Fruit fly (Drosophila melanogaster) S2 (cell line): Measurements from ENCODE around the gene Miro.

Experiments used
- CG8478 ChIP-seq: fragments of >200 bp; optimal IDR thresholded peaks from 2 replicates; lab custom pipeline; 2018
- CTCF ChIP-seq, 2 experiments: fragments of >200 bp; optimal IDR thresholded peaks; 2 replicates each; lab custom pipeline; 2018

DNA sequence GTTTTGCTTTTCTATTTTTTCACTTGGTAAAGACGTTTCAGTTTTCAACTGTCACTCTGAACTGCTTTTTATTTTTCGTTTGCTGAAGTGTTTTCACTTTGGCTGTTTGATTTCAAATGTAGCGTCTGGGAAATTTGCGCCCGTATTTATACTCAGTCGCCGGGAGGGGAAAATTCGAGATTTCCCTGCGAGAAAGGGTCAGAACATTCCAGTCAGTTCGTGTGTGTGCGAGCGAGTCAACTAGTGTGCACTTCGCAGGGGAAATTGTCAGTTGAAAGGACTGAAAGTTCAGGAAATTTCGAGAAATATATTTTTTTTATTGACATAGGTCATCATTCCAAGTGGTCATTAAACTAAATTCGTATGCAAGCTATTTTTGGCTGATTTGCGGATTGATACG lies 18.5 kb upstream of the Miro start, which contains the start of gene Hsp68:
- TF ChIP-seq CG8478 (lab: Kevin White, UChicago) (no peak), CTCF (optimal IDR thresholded peaks at IDR 0.05; lab: Kevin White, UChicago) (no peak)
